Fruit fly (Drosophila melanogaster) whole organism, embryonic: ENCODE data around the gene CG32706.

ENCODE experiments used
- ATbp ChIP-seq: fragments of 200-800 bp; sonication (Bioruptor generic); optimal IDR thresholded peaks from 2 replicates; lab custom pipeline; 2017; ENCODE audit warnings: missing biosample characterization, mild to moderate bottlenecking, missing genetic modification characterization, missing genetic modification reagents
- Aef1 ChIP-seq: fragments of 200-800 bp; sonication (Bioruptor generic); IDR thresholded peaks from 3 replicates; pipeline ENCODE4 v1.3.6; 2022; ENCODE audit warnings: missing biosample characterization, missing genetic modification characterization
- Atf3 ChIP-seq: fragments of 200-800 bp; sonication (Bioruptor generic); optimal IDR thresholded peaks from 3 replicates; lab custom pipeline; 2016; ENCODE audit warnings: missing biosample characterization, missing genetic modification characterization
- B-H1 ChIP-seq: fragments of 200-800 bp; sonication (Bioruptor generic); IDR thresholded peaks from 3 replicates; pipeline ENCODE4 v1.3.6; 2022; ENCODE audit warnings: missing biosample characterization, missing genetic modification characterization
- Blimp-1 ChIP-seq: fragments of 200-800 bp; sonication (Bioruptor generic); optimal IDR thresholded peaks from 3 replicates; lab custom pipeline; 2018; ENCODE audit warnings: missing biosample characterization, missing genetic modification characterization, mild to moderate bottlenecking, moderate library complexity, missing genetic modification reagents
- CG11456 ChIP-seq: fragments of 200-800 bp; sonication (Bioruptor generic); IDR thresholded peaks from 3 replicates; pipeline ENCODE4 v1.3.6; 2022; ENCODE audit warnings: missing biosample characterization, missing genetic modification characterization
- CG11560 ChIP-seq: fragments of 200-800 bp; sonication (Bioruptor generic); IDR thresholded peaks from 3 replicates; pipeline ENCODE4 v1.3.6; 2022; ENCODE audit warnings: missing biosample characterization, missing genetic modification characterization
- CG15269 ChIP-seq: fragments of 200-800 bp; sonication (Bioruptor generic); optimal IDR thresholded peaks from 2 replicates; lab custom pipeline; 2018; ENCODE audit warnings: missing biosample characterization, mild to moderate bottlenecking, missing genetic modification characterization, moderate library complexity
- CG17328 ChIP-seq: fragments of 200-800 bp; sonication (Bioruptor generic); IDR thresholded peaks from 2 replicates; pipeline ENCODE4 v1.3.6; 2022; ENCODE audit warnings: missing biosample characterization, missing genetic modification characterization
- CG17359 ChIP-seq: fragments of 200-800 bp; sonication (Bioruptor generic); optimal IDR thresholded peaks from 3 replicates; lab custom pipeline; 2018; ENCODE audit warnings: missing biosample characterization, mild to moderate bottlenecking, missing genetic modification characterization, moderate library complexity
- CG2678 ChIP-seq: fragments of 200-800 bp; sonication (Bioruptor generic); optimal IDR thresholded peaks from 3 replicates; lab custom pipeline; 2019; ENCODE audit warnings: missing biosample characterization, mild to moderate bottlenecking, missing genetic modification characterization, moderate library complexity
- CG2889 ChIP-seq: fragments of 200-800 bp; sonication (Bioruptor generic); IDR thresholded peaks from 3 replicates; pipeline ENCODE4 v1.3.6; 2022; ENCODE audit warnings: missing biosample characterization, missing genetic modification characterization
- CG3281 ChIP-seq: fragments of 200-800 bp; sonication (Bioruptor generic); optimal IDR thresholded peaks from 3 replicates; lab custom pipeline; 2017; ENCODE audit warnings: missing biosample characterization, mild to moderate bottlenecking, missing genetic modification characterization
- CG34422 ChIP-seq: fragments of 200-800 bp; sonication (Bioruptor generic); IDR thresholded peaks from 3 replicates; pipeline ENCODE4 v1.3.6; 2022; ENCODE audit warnings: missing biosample characterization, missing genetic modification characterization
- CG4360 ChIP-seq: fragments of 200-800 bp; sonication (Bioruptor generic); IDR thresholded peaks from 2 replicates; pipeline ENCODE4 v1.3.6; 2022; ENCODE audit warnings: missing biosample characterization, missing genetic modification characterization
- CG4404 ChIP-seq: fragments of 200-800 bp; sonication (Bioruptor generic); IDR thresholded peaks from 2 replicates; pipeline ENCODE4 v1.3.6; 2022; ENCODE audit warnings: missing biosample characterization, missing genetic modification characterization
- CG4854 ChIP-seq: fragments of 200-800 bp; sonication (Bioruptor generic); optimal IDR thresholded peaks from 2 replicates; lab custom pipeline; 2016; ENCODE audit warnings: missing biosample characterization, missing genetic modification characterization, inconsistent platforms
- CG5245 ChIP-seq: fragments of 200-800 bp; sonication (Bioruptor generic); optimal IDR thresholded peaks from 3 replicates; lab custom pipeline; 2016; ENCODE audit warnings: missing biosample characterization, missing genetic modification characterization
- CG6689 ChIP-seq: fragments of 200-800 bp; sonication (Bioruptor generic); IDR thresholded peaks from 2 replicates; pipeline ENCODE4 v1.3.6; 2022; ENCODE audit warnings: missing biosample characterization, missing genetic modification characterization
- CG7271 ChIP-seq: fragments of 200-800 bp; sonication (Bioruptor generic); optimal IDR thresholded peaks from 2 replicates; lab custom pipeline; 2018; ENCODE audit warnings: missing biosample characterization, mild to moderate bottlenecking, missing genetic modification characterization, moderate library complexity
- CG7745 ChIP-seq: fragments of 200-800 bp; sonication (Bioruptor generic); optimal IDR thresholded peaks from 2 replicates; lab custom pipeline; 2018; ENCODE audit warnings: missing biosample characterization, mild to moderate bottlenecking, missing genetic modification characterization, moderate library complexity
- CG7839 ChIP-seq: fragments of 200-800 bp; sonication (Bioruptor generic); optimal IDR thresholded peaks from 3 replicates; lab custom pipeline; 2018; ENCODE audit warnings: missing biosample characterization, mild to moderate bottlenecking, missing genetic modification characterization, moderate library complexity
- CG8290 ChIP-seq, 3 experiments: fragments of 200-800 bp; sonication (Bioruptor generic); optimal IDR thresholded peaks; 2 replicates each; lab custom pipeline; 2016 to 2019; ENCODE audit warnings: missing biosample characterization in 3 of 3, missing genetic modification characterization in 3 of 3, mild to moderate bottlenecking in 2 of 3, moderate library complexity in 1 of 3
- CG8388 ChIP-seq: fragments of 200-800 bp; sonication (Bioruptor generic); optimal IDR thresholded peaks from 2 replicates; lab custom pipeline; 2019; ENCODE audit warnings: missing biosample characterization, mild to moderate bottlenecking, missing genetic modification characterization, moderate library complexity
- Chrac-16 ChIP-seq: fragments of 200-800 bp; sonication (Bioruptor generic); optimal IDR thresholded peaks from 3 replicates; lab custom pipeline; 2016; ENCODE audit warnings: missing biosample characterization, missing genetic modification characterization
- Drgx ChIP-seq: fragments of 200-800 bp; sonication (Bioruptor generic); IDR thresholded peaks from 2 replicates; pipeline ENCODE4 v1.3.6; 2022; ENCODE audit warnings: missing biosample characterization, missing genetic modification characterization
- Ets65A ChIP-seq: fragments of 200-800 bp; sonication (Bioruptor generic); peaks from one replicate; lab custom pipeline; 2016; ENCODE audit warnings: missing biosample characterization, missing genetic modification characterization
- Mad ChIP-seq: fragments of 200-800 bp; sonication (Bioruptor generic); optimal IDR thresholded peaks from 2 replicates; lab custom pipeline; 2016; ENCODE audit warnings: missing biosample characterization, missing genetic modification characterization
- Mes4 ChIP-seq: fragments of 200-800 bp; sonication (Bioruptor generic); optimal IDR thresholded peaks from 2 replicates; lab custom pipeline; 2016; ENCODE audit warnings: missing biosample characterization, missing genetic modification characterization
- NfI ChIP-seq: fragments of 200-800 bp; sonication (Bioruptor generic); optimal IDR thresholded peaks from 3 replicates; lab custom pipeline; 2018; ENCODE audit warnings: missing biosample characterization, mild to moderate bottlenecking, missing genetic modification characterization, moderate library complexity
- Rx ChIP-seq: fragments of 200-800 bp; sonication (Bioruptor generic); IDR thresholded peaks from 2 replicates; pipeline ENCODE4 v1.3.6; 2022; ENCODE audit warnings: missing biosample characterization, missing genetic modification characterization
- ase ChIP-seq: fragments of 200-800 bp; sonication (Bioruptor generic); IDR thresholded peaks from 3 replicates; pipeline ENCODE4 v1.3.6; 2022; ENCODE audit warnings: missing biosample characterization, missing genetic modification characterization
- bcd ChIP-seq: fragments of 200-800 bp; sonication (Bioruptor generic); optimal IDR thresholded peaks from 2 replicates; lab custom pipeline; 2017; ENCODE audit warnings: missing biosample characterization, mild to moderate bottlenecking, missing genetic modification characterization
- bsh ChIP-seq, 2 experiments: fragments of 200-800 bp; sonication (Bioruptor generic); optimal IDR thresholded peaks; 2 replicates each; lab custom pipeline; 2017 to 2018; ENCODE audit warnings: mild to moderate bottlenecking in 2 of 2, missing biosample characterization in 2 of 2, missing genetic modification characterization in 2 of 2, moderate library complexity in 1 of 2
- chif ChIP-seq, 2 experiments: fragments of 200-800 bp; sonication (Bioruptor generic); optimal IDR thresholded peaks; 3 replicates each; lab custom pipeline; 2016; ENCODE audit warnings: missing biosample characterization in 2 of 2, missing genetic modification characterization in 2 of 2
- dpn ChIP-seq, 2 experiments: fragments of 200-800 bp; sonication (Bioruptor generic); optimal IDR thresholded peaks; 3 replicates each; lab custom pipeline; 2016; ENCODE audit warnings: missing biosample characterization in 2 of 2, missing genetic modification characterization in 2 of 2
- dysf ChIP-seq: fragments of 200-800 bp; sonication (Bioruptor generic); IDR thresholded peaks from 3 replicates; pipeline ENCODE4 v1.3.6; 2022; ENCODE audit warnings: missing biosample characterization, missing genetic modification characterization
- ewg ChIP-seq: fragments of 200-800 bp; sonication (Bioruptor generic); optimal IDR thresholded peaks from 3 replicates; lab custom pipeline; 2017; ENCODE audit warnings: mild to moderate bottlenecking, missing biosample characterization, missing genetic modification reagents, missing genetic modification characterization
- fru ChIP-seq: fragments of >200 bp; optimal IDR thresholded peaks from 2 replicates; lab custom pipeline; 2017
- gce ChIP-seq: fragments of 200-800 bp; sonication (Bioruptor generic); IDR thresholded peaks from 3 replicates; pipeline ENCODE4 v1.3.6; 2022; ENCODE audit warnings: missing biosample characterization, missing genetic modification characterization
- gem ChIP-seq: fragments of 200-800 bp; sonication (Bioruptor generic); optimal IDR thresholded peaks from 2 replicates; lab custom pipeline; 2019; ENCODE audit warnings: missing biosample characterization, mild to moderate bottlenecking, missing genetic modification characterization, moderate library complexity
- grn ChIP-seq: fragments of 200-800 bp; sonication (Bioruptor generic); optimal IDR thresholded peaks from 3 replicates; lab custom pipeline; 2017; ENCODE audit warnings: missing biosample characterization, missing genetic modification characterization
- jumu ChIP-seq: fragments of 200-800 bp; sonication (Bioruptor generic); optimal IDR thresholded peaks from 3 replicates; lab custom pipeline; 2016; ENCODE audit warnings: missing biosample characterization, missing genetic modification characterization
- nerfin-1 ChIP-seq: fragments of 200-800 bp; sonication (Bioruptor generic); optimal IDR thresholded peaks from 3 replicates; lab custom pipeline; 2019; ENCODE audit warnings: missing biosample characterization, mild to moderate bottlenecking, missing genetic modification characterization, moderate library complexity
- oc ChIP-seq: fragments of 200-800 bp; sonication (Bioruptor generic); optimal IDR thresholded peaks from 2 replicates; lab custom pipeline; 2018; ENCODE audit warnings: missing biosample characterization, mild to moderate bottlenecking, missing genetic modification characterization, moderate library complexity
- org-1 ChIP-seq: fragments of 200-800 bp; sonication (Bioruptor generic); optimal IDR thresholded peaks from 2 replicates; lab custom pipeline; 2017; ENCODE audit warnings: missing biosample characterization, missing genetic modification characterization
- phol ChIP-seq: fragments of 200-800 bp; sonication (Bioruptor generic); optimal IDR thresholded peaks from 3 replicates; lab custom pipeline; 2018; ENCODE audit warnings: missing biosample characterization, mild to moderate bottlenecking, missing genetic modification characterization, moderate library complexity
- prd ChIP-seq, 3 experiments: fragments of >200 bp in 2 of 3; fragments of 200-800 bp in 1 of 3; sonication (Bioruptor generic) in 1 of 3; optimal IDR thresholded peaks in 2 of 3; IDR thresholded peaks in 1 of 3; 2 replicates in 2 of 3; 3 replicates in 1 of 3; pipeline versions ENCODE4 v1.3.6 to Lab custom; 2017 to 2022; ENCODE audit warnings: missing biosample characterization in 1 of 3, missing genetic modification characterization in 1 of 3
- sisA ChIP-seq: fragments of 200-800 bp; sonication (Bioruptor generic); IDR thresholded peaks from 2 replicates; pipeline ENCODE4 v1.3.6; 2022; ENCODE audit warnings: missing biosample characterization, missing genetic modification characterization
- sug ChIP-seq: fragments of 200-800 bp; optimal IDR thresholded peaks from 2 replicates; lab custom pipeline; 2019; ENCODE audit warnings: missing biosample characterization, mild to moderate bottlenecking, missing genetic modification characterization, moderate library complexity

The CG32706 gene

DNA sequence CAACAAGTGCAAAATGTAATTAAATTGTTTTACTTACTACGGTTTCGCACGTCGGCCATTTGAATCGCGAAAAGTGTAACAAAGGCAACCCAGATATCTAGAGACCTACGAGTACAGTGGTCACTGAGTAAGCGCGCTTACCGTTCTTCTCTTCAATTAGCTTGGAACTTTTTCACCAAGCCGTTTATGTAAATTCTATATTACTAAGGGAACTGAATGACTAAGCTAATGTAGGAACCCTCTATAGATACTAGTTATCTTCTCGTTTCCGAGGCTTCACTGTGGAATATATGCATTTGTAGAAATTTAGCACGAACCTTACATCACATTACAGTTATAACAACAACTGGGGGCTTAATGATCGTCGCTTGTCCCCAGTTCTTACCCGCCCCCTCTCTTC, 39.9 kb upstream of the CG32706 start (continued):
- TF ChIP-seq CG8388 (GFP tag; lab: Kevin White, UChicago) (no peak), prd (optimal IDR thresholded peaks at IDR 0.05; lab: Kevin White, UChicago) (no peak), prd (GFP tag; IDR thresholded peaks at IDR 0.05; lab: Robert Waterston, UW) (peak; percentile 73; the same call in 2 of the 3 replicates), CG6689 (GFP tag; lab: Robert Waterston, UW) (peak; percentile 36; the same call in 1 of the 2 replicates), nerfin-1 (no peak), CG4360 (GFP tag; lab: Robert Waterston, UW) (no peak), CG7271 (tag; lab: Kevin White, UChicago) (no peak), NfI (peak; percentile 18), B-H1 (GFP tag; lab: Robert Waterston, UW) (peak; percentile 31; the same call in 2 of the 3 replicates), ATbp (GFP tag; lab: Kevin White, UChicago) (peak; percentile 33), sug (tag; lab: Kevin White, UChicago) (no peak), CG34422 (0 out of 3 replicates have a peak, but pooled peaks have one; percentile 26), Atf3 (GFP tag; lab: Kevin White, UChicago) (no peak), ase (0 out of 3 replicates have a peak, but pooled peaks have one; percentile 35), gce (GFP tag; lab: Robert Waterston, UW) (no peak), CG17359 (peak; percentile 51), sisA (peak; percentile 47), Ets65A (GFP tag; lab: Kevin White, UChicago) (peak; percentile 65), org-1 (GFP tag; lab: Kevin White, UChicago) (no peak), jumu (GFP tag; lab: Kevin White, UChicago) (peak; percentile 2), CG7839 (peak; percentile 45), CG5245 (peak; percentile 8), CG2678 (tag; lab: Kevin White, UChicago) (peak; percentile 17), bcd (GFP tag; lab: Kevin White, UChicago) (no peak), CG15269 (tag; lab: Kevin White, UChicago) (peak; percentile 32), Mes4 (GFP tag; lab: Kevin White, UChicago) (no peak), Aef1 (GFP tag; lab: Robert Waterston, UW) (peak; percentile 21; the same call in 1 of the 3 replicates), fru (lab: Kevin White, UChicago) (no peak), CG4404 (GFP tag; lab: Robert Waterston, UW) (peak; percentile 36), dysf (GFP tag; lab: Robert Waterston, UW) (peak; percentile 69), chif (GFP tag; optimal IDR thresholded peaks at IDR 0.05; lab: Kevin White, UChicago) (peak in 1 of 2 experiments; percentile 3), Drgx (GFP tag; lab: Robert Waterston, UW) (peak; percentile 84), Blimp-1 (GFP tag; lab: Kevin White, UChicago) (peak; percentile 1), CG11456 (0 out of 3 replicates have a peak, but pooled peaks have one; percentile 36), grn (GFP tag; lab: Kevin White, UChicago) (no peak), CG2889 (GFP tag; lab: Robert Waterston, UW) (no peak), CG4854 (peak; percentile 3), gem (tag; lab: Kevin White, UChicago) (peak; percentile 41), CG8290 (GFP tag; optimal IDR thresholded peaks at IDR 0.05; lab: Kevin White, UChicago) (no peak), CG8290 (tag; optimal IDR thresholded peaks at IDR 0.05; lab: Kevin White, UChicago) (peak in 1 of 2 experiments; percentile 31), oc (tag; lab: Kevin White, UChicago) (no peak), ewg (GFP tag; lab: Kevin White, UChicago) (peak; percentile 4), Rx (GFP tag; lab: Robert Waterston, UW) (peak; percentile 40; the same call in 1 of the 2 replicates), CG3281 (GFP tag; lab: Kevin White, UChicago) (no peak), dpn (GFP tag; optimal IDR thresholded peaks at IDR 0.05; lab: Kevin White, UChicago) (peak in 1 of 2 experiments; percentile 21), Mad (GFP tag; lab: Kevin White, UChicago) (no peak), CG17328 (GFP tag; lab: Robert Waterston, UW) (0 out of 2 replicates have a peak, but pooled peaks have one; percentile 30), CG11560 (no peak), phol (tag; lab: Kevin White, UChicago) (peak; percentile 28), CG7745 (tag; lab: Kevin White, UChicago) (no peak), bsh (GFP tag; optimal IDR thresholded peaks at IDR 0.05; lab: Kevin White, UChicago) (peak in 1 of 2 experiments; percentile 49), Chrac-16 (GFP tag; lab: Kevin White, UChicago) (peak; percentile 15)
